Worm (Caenorhabditis elegans): ENCODE results near the gene unc-50.

- no peak for TF ChIP-seq him-1 (tag; optimal IDR thresholded peaks at IDR 0.05)
- no peak for TF ChIP-seq W03F9.2 (tag; optimal IDR thresholded peaks at IDR 0.05)
Observed at ce11 chrIII:10305295-10305694, 12.7 kb downstream of the unc-50 start.
